Worm (Caenorhabditis elegans): ENCODE measurements around the gene nlp-45.

nlp-45 gene

DNA sequence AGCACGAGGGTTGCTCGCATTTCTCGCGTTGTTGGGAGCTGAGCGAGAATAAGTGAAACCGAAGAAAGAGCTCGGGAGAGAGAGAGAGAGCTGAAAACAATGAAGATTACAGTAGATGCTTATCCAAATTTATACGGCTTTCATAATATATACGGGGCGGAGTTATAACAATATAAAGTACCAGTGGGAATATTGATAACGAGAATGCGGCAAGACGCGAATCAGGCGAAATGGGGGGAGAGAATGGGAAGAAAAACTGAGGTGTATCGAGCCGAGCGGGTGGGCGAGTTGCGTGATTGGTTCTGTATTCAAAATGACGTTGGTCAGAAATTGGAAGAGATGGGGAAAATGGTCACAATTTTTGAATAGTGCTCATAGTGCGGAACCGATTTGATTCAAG lies 6.6 kb upstream of the nlp-45 start, which contains the start of gene nlp-2:
TSS of gene nlp-2 (minus strand) at position 101 of the 400 bp plus-strand sequence.
- TF ChIP-seq nhr-12 (tag; optimal IDR thresholded peaks at IDR 0.05) (no peak), pqm-1 (tag; optimal IDR thresholded peaks at IDR 0.05) (no peak), nhr-76 (tag; optimal IDR thresholded peaks at IDR 0.05) (no peak), lsy-2 (tag; optimal IDR thresholded peaks at IDR 0.05) (no peak), xbp-1 (tag; optimal IDR thresholded peaks at IDR 0.05) (no peak), jun-1 (tag; optimal IDR thresholded peaks at IDR 0.05) (no peak), nhr-84 (tag; optimal IDR thresholded peaks at IDR 0.05) (no peak), snpc-4 (tag; optimal IDR thresholded peaks at IDR 0.05) (no peak), nhr-47 (tag; optimal IDR thresholded peaks at IDR 0.05) (no peak), lin-35 (GFP tag; optimal IDR thresholded peaks at IDR 0.05) (no peak), sup-37 (GFP tag; optimal IDR thresholded peaks at IDR 0.05) (no peak), unc-30 (tag; optimal IDR thresholded peaks at IDR 0.05) (no peak), tlp-1 (tag; optimal IDR thresholded peaks at IDR 0.05) (no peak)

DNA sequence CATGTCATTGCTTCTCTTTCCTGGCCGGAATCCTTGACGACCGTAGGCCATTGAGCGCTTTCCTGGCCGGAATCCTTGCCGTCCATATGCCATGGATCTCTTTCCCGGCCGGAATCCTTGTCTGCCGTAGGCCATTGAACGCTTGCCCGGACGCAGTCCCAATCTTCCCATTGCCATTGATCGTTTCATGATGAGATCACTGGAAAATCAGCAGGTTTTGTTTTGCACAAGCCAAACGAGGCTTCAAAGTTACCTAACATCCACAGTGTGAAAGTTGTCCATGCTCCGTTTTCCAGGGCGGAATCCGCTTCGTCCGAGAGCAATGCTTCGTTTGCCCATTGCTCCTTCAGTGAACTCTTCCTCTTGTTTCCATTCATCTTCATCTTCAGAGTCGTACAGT lies 6.0 kb upstream of the nlp-45 start:
- no peak for TF ChIP-seq efl-1 (optimal IDR thresholded peaks at IDR 0.05)
- peak in 1 of 2 experiments; percentile 78 for TF ChIP-seq efl-1 (GFP tag; optimal IDR thresholded peaks at IDR 0.05 in 1 of 2)
- TF ChIP-seq C04F5.9 (tag; optimal IDR thresholded peaks at IDR 0.05), result no peak

ce11 chrX:2342859-2343258 lies 4.7 kb upstream of the nlp-45 start, which contains the start of gene nlp-23:
Gene nlp-23 (minus strand): TSS chrX:2342959.
- no peak for TF ChIP-seq mef-2 (tag; optimal IDR thresholded peaks at IDR 0.05)

ce11 chrX:2341989-2342388 lies 3.9 kb upstream of the nlp-45 start, which contains the start of gene nlp-22:
Gene nlp-22 (minus strand): TSS chrX:2342089.
- TF ChIP-seq lin-13 (GFP tag; optimal IDR thresholded peaks at IDR 0.05) (no peak), egl-27 (tag; optimal IDR thresholded peaks at IDR 0.05) (no peak), unc-98 (GFP tag; IDR thresholded peaks at IDR 0.05) (no peak), grh-1 (GFP tag; IDR thresholded peaks at IDR 0.05) (no peak), ztf-4 (tag; optimal IDR thresholded peaks at IDR 0.05) (no peak), tbx-2 (tag; optimal IDR thresholded peaks at IDR 0.05) (no peak), ets-5 (GFP tag; IDR thresholded peaks at IDR 0.05) (no peak), unc-130 (tag; optimal IDR thresholded peaks at IDR 0.05) (no peak)

DNA sequence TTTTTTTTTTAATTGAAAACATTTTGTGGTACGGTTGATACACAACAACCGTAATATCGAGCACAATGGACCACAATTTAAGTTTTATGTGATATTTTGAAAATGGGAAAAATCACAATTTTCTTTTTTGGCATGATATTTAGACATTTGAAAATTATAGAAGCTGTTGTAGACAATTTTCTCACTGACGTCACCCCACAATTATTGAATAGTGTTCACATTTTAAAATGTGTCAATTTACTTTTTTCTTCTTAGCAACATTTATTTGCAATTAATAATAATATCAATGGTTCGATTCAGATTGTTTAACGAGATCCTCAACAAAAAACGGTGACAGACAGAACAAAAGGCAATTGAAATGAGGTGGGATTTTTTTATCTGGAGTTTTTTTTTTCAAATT lies 2.7 kb downstream of the nlp-45 start, which contains the start of gene T01B6.1:
TSS of gene T01B6.1 (plus strand) at position 301 of the 400 bp plus-strand sequence.
- TF ChIP-seq swsn-7 (tag; optimal IDR thresholded peaks at IDR 0.05), result no peak
- no peak for TF ChIP-seq nhr-237 (tag; optimal IDR thresholded peaks at IDR 0.05)
- no peak for TF ChIP-seq Y116A8C.19 (tag; optimal IDR thresholded peaks at IDR 0.05; ENCODE audit: borderline replicate concordance)
- no peak for TF ChIP-seq C16A3.4 (tag; optimal IDR thresholded peaks at IDR 0.05)
- no peak for TF ChIP-seq lin-35 (GFP tag; optimal IDR thresholded peaks at IDR 0.05)
- TF ChIP-seq unc-130 (tag; optimal IDR thresholded peaks at IDR 0.05), result no peak
- TF ChIP-seq nhr-76 (tag; optimal IDR thresholded peaks at IDR 0.05), result no peak
- no peak for TF ChIP-seq lin-13 (GFP tag; optimal IDR thresholded peaks at IDR 0.05)
- TF ChIP-seq sox-4 (tag; optimal IDR thresholded peaks at IDR 0.05), result no peak
- TF ChIP-seq elt-2 (tag; optimal IDR thresholded peaks at IDR 0.05), result no peak
- no peak for TF ChIP-seq mef-2 (tag; optimal IDR thresholded peaks at IDR 0.05)
- TF ChIP-seq mab-9 (GFP tag; IDR thresholded peaks at IDR 0.05), result no peak
- no peak for TF ChIP-seq ets-5 (GFP tag; IDR thresholded peaks at IDR 0.05)
- no peak for TF ChIP-seq aly-2 (tag; optimal IDR thresholded peaks at IDR 0.05)
- no peak for TF ChIP-seq egl-27 (tag; optimal IDR thresholded peaks at IDR 0.05)
- no peak for TF ChIP-seq C34B4.2 (tag; optimal IDR thresholded peaks at IDR 0.05)

ce11 chrX:2330494-2330893 lies 7.6 kb downstream of the nlp-45 start:
- TF ChIP-seq lin-35 (GFP tag; optimal IDR thresholded peaks at IDR 0.05) (no peak), unc-86 (tag; optimal IDR thresholded peaks at IDR 0.05) (no peak), lin-14 (GFP tag; optimal IDR thresholded peaks at IDR 0.05) (peak; percentile 35)

Data from whole organism, L1 larva.